Worm (Caenorhabditis elegans): ENCODE measurements around the gene Y39G8B.13.
A peak's percentile ranks its signal among the peaks of the same experiment; 100 is the strongest.

Gene Y39G8B.13

ce11 chrII:13945527-13945926 lies 37.3 kb downstream of the Y39G8B.13 start:
- TF ChIP-seq fos-1 (tag; optimal IDR thresholded peaks at IDR 0.05) = peak; percentile 3
- no peak for TF ChIP-seq nhr-25 (tag; optimal IDR thresholded peaks at IDR 0.05)
- no peak for TF ChIP-seq snpc-4 (tag; optimal IDR thresholded peaks at IDR 0.05)
- TF ChIP-seq elt-3 (tag; optimal IDR thresholded peaks at IDR 0.05) = no peak
- no peak for TF ChIP-seq unc-62 (GFP tag; optimal IDR thresholded peaks at IDR 0.05)
- no peak for TF ChIP-seq dmd-4 (tag; optimal IDR thresholded peaks at IDR 0.05)
- no peak for TF ChIP-seq sem-4 (tag; optimal IDR thresholded peaks at IDR 0.05)
- no peak for TF ChIP-seq lin-39 (tag; optimal IDR thresholded peaks at IDR 0.05)
- TF ChIP-seq lin-11 (tag; optimal IDR thresholded peaks at IDR 0.05) = no peak

ce11 chrII:13939531-13939930 lies 43.3 kb downstream of the Y39G8B.13 start, which contains the start of gene W07G1.1:
TSS of gene W07G1.1 (minus strand) at chrII:13939631.
- TF ChIP-seq R02D3.7 (tag; optimal IDR thresholded peaks at IDR 0.05) = no peak
- TF ChIP-seq fos-1 (tag; optimal IDR thresholded peaks at IDR 0.05) = no peak
- TF ChIP-seq sma-9 (GFP tag; optimal IDR thresholded peaks at IDR 0.05) = no peak
- TF ChIP-seq sma-9 (tag; optimal IDR thresholded peaks at IDR 0.05) = no peak
- TF ChIP-seq snpc-4 (tag; optimal IDR thresholded peaks at IDR 0.05) = no peak

ce11 chrII:13938290-13938689 lies 44.6 kb downstream of the Y39G8B.13 start:
- TF ChIP-seq mab-5 (tag; optimal IDR thresholded peaks at IDR 0.05) (no peak), alr-1 (tag; optimal IDR thresholded peaks at IDR 0.05) (no peak), aly-2 (tag; optimal IDR thresholded peaks at IDR 0.05) (no peak), lin-13 (GFP tag; optimal IDR thresholded peaks at IDR 0.05) (no peak), sma-9 (GFP tag; optimal IDR thresholded peaks at IDR 0.05) (no peak), sma-9 (tag; optimal IDR thresholded peaks at IDR 0.05) (no peak), gmeb-1 (tag; optimal IDR thresholded peaks at IDR 0.05) (no peak), egl-27 (tag; optimal IDR thresholded peaks at IDR 0.05) (no peak), ZK546.5 (tag; optimal IDR thresholded peaks at IDR 0.05) (no peak), peb-1 (tag; optimal IDR thresholded peaks at IDR 0.05) (no peak), crh-2 (tag; optimal IDR thresholded peaks at IDR 0.05) (no peak), nhr-6 (tag; optimal IDR thresholded peaks at IDR 0.05) (no peak), sma-3 (GFP tag; optimal IDR thresholded peaks at IDR 0.05) (no peak), unc-62 (GFP tag; optimal IDR thresholded peaks at IDR 0.05) (no peak)

ce11 chrII:13935907-13936306 lies 46.9 kb downstream of the Y39G8B.13 start:
- no peak for TF ChIP-seq lin-13 (GFP tag; optimal IDR thresholded peaks at IDR 0.05)
- no peak for TF ChIP-seq zag-1 (tag; optimal IDR thresholded peaks at IDR 0.05)
- no peak for TF ChIP-seq mab-5 (tag; optimal IDR thresholded peaks at IDR 0.05)
- TF ChIP-seq gmeb-1 (tag; optimal IDR thresholded peaks at IDR 0.05) = no peak
- no peak for TF ChIP-seq elt-3 (tag; optimal IDR thresholded peaks at IDR 0.05)
- no peak for TF ChIP-seq fos-1 (tag; optimal IDR thresholded peaks at IDR 0.05)
- TF ChIP-seq mbf-1 (tag; optimal IDR thresholded peaks at IDR 0.05) = no peak
- TF ChIP-seq nhr-25 (tag; optimal IDR thresholded peaks at IDR 0.05) = no peak
- TF ChIP-seq sma-3 (GFP tag; optimal IDR thresholded peaks at IDR 0.05) = no peak

ce11 chrII:13933534-13933933 lies 49.3 kb downstream of the Y39G8B.13 start:
- TF ChIP-seq dmd-4 (tag; optimal IDR thresholded peaks at IDR 0.05) (no peak), F13H6.1 (tag; optimal IDR thresholded peaks at IDR 0.05) (no peak), nhr-12 (tag; optimal IDR thresholded peaks at IDR 0.05) (no peak), nhr-25 (tag; optimal IDR thresholded peaks at IDR 0.05) (no peak), R02D3.7 (tag; optimal IDR thresholded peaks at IDR 0.05) (no peak), ceh-82 (tag; optimal IDR thresholded peaks at IDR 0.05) (no peak), nhr-10 (tag; optimal IDR thresholded peaks at IDR 0.05) (no peak), ZK546.5 (tag; optimal IDR thresholded peaks at IDR 0.05) (no peak), nhr-129 (tag; optimal IDR thresholded peaks at IDR 0.05) (no peak), unc-62 (GFP tag; optimal IDR thresholded peaks at IDR 0.05) (no peak), lin-13 (GFP tag; optimal IDR thresholded peaks at IDR 0.05) (no peak), alr-1 (tag; optimal IDR thresholded peaks at IDR 0.05) (no peak), snpc-4 (tag; optimal IDR thresholded peaks at IDR 0.05) (no peak), sma-9 (GFP tag; optimal IDR thresholded peaks at IDR 0.05) (no peak), sma-9 (tag; optimal IDR thresholded peaks at IDR 0.05) (no peak), elt-3 (tag; optimal IDR thresholded peaks at IDR 0.05) (no peak)

Measured in whole organism, L2 larva.